Fruit fly (Drosophila melanogaster) whole organism, embryonic: ENCODE results near the gene CG17362.

Experiments used
- ATbp ChIP-seq: fragments of 200-800 bp; sonication (Bioruptor generic); optimal IDR thresholded peaks from 2 replicates; lab custom pipeline; 2017; ENCODE audit warnings: missing biosample characterization, mild to moderate bottlenecking, missing genetic modification characterization, missing genetic modification reagents
- CG17328 ChIP-seq: fragments of 200-800 bp; sonication (Bioruptor generic); IDR thresholded peaks from 2 replicates; pipeline ENCODE4 v1.3.6; 2022; ENCODE audit warnings: missing biosample characterization, missing genetic modification characterization
- CG30020 ChIP-seq: fragments of 200-800 bp; optimal IDR thresholded peaks from 2 replicates; lab custom pipeline; 2019; ENCODE audit warnings: missing biosample characterization, mild to moderate bottlenecking, missing genetic modification characterization, moderate library complexity
- CG31365 ChIP-seq: fragments of 200-800 bp; sonication (Bioruptor generic); optimal IDR thresholded peaks from 2 replicates; lab custom pipeline; 2018; ENCODE audit warnings: missing biosample characterization, mild to moderate bottlenecking, missing genetic modification characterization
- CHES-1-like ChIP-seq: fragments of 200-800 bp; sonication (Bioruptor generic); optimal IDR thresholded peaks from 2 replicates; lab custom pipeline; 2016; ENCODE audit warnings: missing biosample characterization, missing genetic modification characterization
- Drgx ChIP-seq: fragments of 200-800 bp; sonication (Bioruptor generic); IDR thresholded peaks from 2 replicates; pipeline ENCODE4 v1.3.6; 2022; ENCODE audit warnings: missing biosample characterization, missing genetic modification characterization
- Mad ChIP-seq: fragments of 200-800 bp; sonication (Bioruptor generic); optimal IDR thresholded peaks from 2 replicates; lab custom pipeline; 2016; ENCODE audit warnings: missing biosample characterization, missing genetic modification characterization
- danr ChIP-seq: fragments of 200-800 bp; sonication (Bioruptor generic); IDR thresholded peaks from 2 replicates; pipeline ENCODE4 v1.3.6; 2022; ENCODE audit warnings: missing biosample characterization, missing genetic modification characterization
- ewg ChIP-seq: fragments of 200-800 bp; sonication (Bioruptor generic); optimal IDR thresholded peaks from 3 replicates; lab custom pipeline; 2017; ENCODE audit warnings: mild to moderate bottlenecking, missing biosample characterization, missing genetic modification reagents, missing genetic modification characterization
- gfzf ChIP-seq: fragments of 200-800 bp; sonication (Bioruptor generic); optimal IDR thresholded peaks from 2 replicates; lab custom pipeline; 2016; ENCODE audit warnings: missing biosample characterization, mild to moderate bottlenecking, missing genetic modification characterization, moderate library complexity
- hkb ChIP-seq, 2 experiments: fragments of 200-800 bp in 1 of 2; fragments of >200 bp in 1 of 2; sonication (Bioruptor generic) in 1 of 2; IDR thresholded peaks in 1 of 2; optimal IDR thresholded peaks in 1 of 2; 2 replicates each; pipeline versions ENCODE4 v1.3.6 to Lab custom; 2017 to 2022; ENCODE audit warnings: missing biosample characterization in 1 of 2, missing genetic modification characterization in 1 of 2
- sna ChIP-seq: fragments of 200-800 bp; sonication (Bioruptor generic); IDR thresholded peaks from 2 replicates; pipeline ENCODE4 v1.3.6; 2022; ENCODE audit warnings: missing biosample characterization, missing genetic modification characterization; ENCODE audit not compliant: partially characterized antibody
- zfh2 ChIP-seq: fragments of 200-800 bp; sonication (Bioruptor generic); optimal IDR thresholded peaks from 2 replicates; lab custom pipeline; 2016; ENCODE audit warnings: missing biosample characterization, missing genetic modification characterization

DNA sequence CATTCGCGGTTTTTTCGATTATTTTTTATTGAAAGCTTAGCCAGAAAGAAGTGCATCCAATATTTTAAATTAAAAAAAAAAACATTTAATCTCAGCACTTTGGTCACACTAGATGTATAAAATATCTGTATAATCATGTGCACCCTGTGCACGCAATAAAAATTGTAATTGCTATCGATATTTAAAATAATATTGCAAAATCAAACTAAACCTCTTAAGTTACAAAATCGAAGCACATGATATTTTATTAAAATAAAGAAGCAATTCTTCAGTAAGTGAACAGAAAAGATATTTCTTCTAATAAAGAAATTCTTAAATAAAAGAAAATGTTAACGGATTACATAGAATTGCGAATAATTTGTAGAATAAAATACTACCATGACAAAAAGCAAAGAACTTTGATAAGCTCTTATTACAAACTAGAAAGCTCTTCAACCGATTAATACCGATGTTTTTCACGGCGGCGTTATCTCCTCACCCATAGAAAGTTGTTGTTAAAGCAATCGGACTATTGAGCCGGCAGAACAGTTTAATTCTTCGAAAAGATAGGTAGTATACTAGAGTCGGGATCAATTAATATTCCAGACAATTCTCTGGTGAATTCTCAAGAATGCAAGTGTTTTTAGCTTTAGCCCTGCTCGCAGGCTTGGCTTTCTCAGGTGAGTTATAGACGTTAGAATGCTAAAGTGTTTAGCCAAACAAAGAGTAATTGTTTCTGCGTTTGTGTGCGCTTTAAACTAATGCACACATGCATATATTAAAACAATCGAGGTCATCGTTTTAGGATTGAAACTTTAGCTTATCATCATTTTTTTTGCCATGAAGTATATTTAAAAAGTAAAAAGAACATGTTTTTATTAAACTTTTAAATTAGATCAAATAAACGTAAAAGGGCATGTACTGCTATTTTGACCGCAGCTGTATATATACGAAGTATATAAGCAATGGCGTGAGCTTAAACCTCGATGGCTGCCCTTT is 7.6 kb downstream of the CG17362 start, which contains the start of gene CtsK1:
- no peak for TF ChIP-seq CG17328 (GFP tag; lab: Robert Waterston, UW)
- no peak for TF ChIP-seq Mad
- peak; percentile 82 for TF ChIP-seq Drgx (GFP tag; lab: Robert Waterston, UW)
- peak; percentile 53 for TF ChIP-seq gfzf (GFP tag; lab: Kevin White, UChicago)
- no peak for TF ChIP-seq CG31365 (tag; lab: Kevin White, UChicago)
- no peak for TF ChIP-seq CHES-1-like (GFP tag; lab: Kevin White, UChicago)
- TF ChIP-seq ewg (GFP tag; lab: Kevin White, UChicago) = no peak
- peak; percentile 4 for TF ChIP-seq ATbp (GFP tag; lab: Kevin White, UChicago)
- TF ChIP-seq sna (GFP tag; lab: Robert Waterston, UW) = peak; percentile 47; the same call in 1 of the 2 replicates
- peak; percentile 8 for TF ChIP-seq CG30020 (tag; lab: Kevin White, UChicago)
- TF ChIP-seq zfh2 (GFP tag; lab: Kevin White, UChicago) = no peak
- TF ChIP-seq danr (GFP tag; lab: Robert Waterston, UW) = no peak
- no peak for TF ChIP-seq hkb (optimal IDR thresholded peaks at IDR 0.05; lab: Kevin White, UChicago)
- TF ChIP-seq hkb (GFP tag; IDR thresholded peaks at IDR 0.05; lab: Robert Waterston, UW) = peak; percentile 44; the same call in 1 of the 2 replicates
